Fruit fly (Drosophila melanogaster): ENCODE measurements around the gene CG3386.
A peak's percentile ranks its signal among the peaks of the same experiment; 100 is the strongest.

The CG3386 gene

DNA sequence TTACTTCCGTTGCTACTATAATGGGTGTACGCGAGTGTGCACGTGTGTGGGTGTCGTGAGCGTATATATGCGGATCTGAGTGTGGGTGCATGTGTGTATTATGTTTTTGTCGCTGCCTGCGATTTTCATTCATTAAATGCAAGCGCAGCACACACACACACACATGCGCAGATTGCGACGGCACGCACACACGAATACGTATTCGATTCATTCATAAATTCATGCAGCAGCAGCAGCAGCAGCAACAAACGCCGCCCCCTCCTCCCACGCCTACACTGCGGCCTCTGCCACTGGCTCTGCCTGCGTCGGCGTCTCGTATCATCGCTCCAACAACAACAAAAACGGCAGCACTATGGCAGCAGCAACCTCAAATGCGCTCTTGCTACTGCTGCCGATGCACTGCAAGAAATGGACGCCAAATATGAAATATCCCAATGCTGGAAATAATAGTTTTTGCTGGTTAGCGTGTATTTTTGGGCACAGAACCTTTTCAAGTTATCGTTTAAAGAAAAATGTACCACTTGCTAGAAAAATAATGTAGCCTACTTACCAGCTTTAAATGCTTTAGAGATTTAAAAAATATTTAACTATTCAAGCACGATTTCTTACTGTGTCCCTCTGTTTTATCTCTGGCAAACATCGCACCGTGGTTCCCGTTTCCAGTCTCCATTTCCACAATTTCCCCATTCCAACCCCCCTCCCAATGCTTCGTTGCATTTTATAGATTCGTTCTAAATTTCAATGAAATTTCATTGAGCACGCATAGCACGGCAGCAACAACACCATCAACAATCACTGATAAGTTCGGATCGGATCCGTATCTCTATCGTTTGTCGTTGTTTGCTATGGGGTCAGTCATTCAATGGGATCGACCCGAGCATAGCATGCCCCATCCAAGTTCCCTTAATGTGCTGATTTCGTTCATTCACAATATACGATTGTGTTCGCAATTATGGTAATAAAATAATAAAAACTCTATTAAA, 48.7 kb downstream of the CG3386 start (continued):
- TF ChIP-seq her (GFP tag; optimal IDR thresholded peaks at IDR 0.05) (peak; percentile 71), mam (GFP tag; optimal IDR thresholded peaks at IDR 0.05) (peak; percentile 43), sens (GFP tag) (peak; percentile 97), onecut (GFP tag; IDR thresholded peaks at IDR 0.05) (peak; percentile 76), gcm (GFP tag; optimal IDR thresholded peaks at IDR 0.05) (peak; percentile 84), CG12942 (GFP tag; optimal IDR thresholded peaks at IDR 0.05) (peak; percentile 80), Stat92E (GFP tag; optimal IDR thresholded peaks at IDR 0.05) (peak in 1 of 3 experiments; percentile 66), jigr1 (GFP tag; IDR thresholded peaks at IDR 0.05) (peak; percentile 74), sqz (GFP tag; optimal IDR thresholded peaks at IDR 0.05) (peak; percentile 74), CG8290 (GFP tag; optimal IDR thresholded peaks at IDR 0.05) (peak; percentile 50), CG8290 (tag; optimal IDR thresholded peaks at IDR 0.05) (peak; percentile 29 to 50), CG2875 (GFP tag; optimal IDR thresholded peaks at IDR 0.05) (peak; percentile 91), CG33213 (GFP tag; optimal IDR thresholded peaks at IDR 0.05) (peak; percentile 72), zfh1 (GFP tag; IDR thresholded peaks at IDR 0.05) (peak; percentile 93), ind (GFP tag; optimal IDR thresholded peaks at IDR 0.05) (peak; percentile 84), cad (GFP tag; optimal IDR thresholded peaks at IDR 0.05) (no peak), az2 (GFP tag; optimal IDR thresholded peaks at IDR 0.05) (peak; percentile 87), CG18619 (GFP tag; optimal IDR thresholded peaks at IDR 0.05) (peak; percentile 77), NK7.1 (GFP tag; optimal IDR thresholded peaks at IDR 0.05) (peak; percentile 75), Nf-YA (GFP tag; IDR thresholded peaks at IDR 0.05) (peak; percentile 47), salm (tag; optimal IDR thresholded peaks at IDR 0.05) (peak; percentile 59), hkb (optimal IDR thresholded peaks at IDR 0.05) (no peak), hkb (GFP tag; IDR thresholded peaks at IDR 0.05) (peak; percentile 83), Deaf1 (tag; optimal IDR thresholded peaks at IDR 0.05) (peak; percentile 29), Side (GFP tag; optimal IDR thresholded peaks at IDR 0.05) (peak; percentile 71), stwl (tag; optimal IDR thresholded peaks at IDR 0.05) (peak; percentile 39), CG15073 (GFP tag; optimal IDR thresholded peaks at IDR 0.05) (peak; percentile 7), CG14667 (GFP tag; IDR thresholded peaks at IDR 0.05) (peak; percentile 64), trem (tag; optimal IDR thresholded peaks at IDR 0.05) (peak; percentile 77), Adf1 (GFP tag; IDR thresholded peaks at IDR 0.05) (peak; percentile 83), en (GFP tag; optimal IDR thresholded peaks at IDR 0.05) (peak; percentile 58), Aef1 (GFP tag; IDR thresholded peaks at IDR 0.05) (peak; percentile 54; the same call in 2 of the 3 replicates), tx (GFP tag; optimal IDR thresholded peaks at IDR 0.05) (peak; percentile 54), Blimp-1 (GFP tag; optimal IDR thresholded peaks at IDR 0.05) (peak; percentile 91), Gsc (GFP tag; IDR thresholded peaks at IDR 0.05) (no peak; the same call in 1 of the 2 replicates), zfh2 (GFP tag; optimal IDR thresholded peaks at IDR 0.05) (no peak), CG14860 (GFP tag; IDR thresholded peaks at IDR 0.05; ENCODE audit: partially characterized antibody) (no peak), CG8478 (optimal IDR thresholded peaks at IDR 0.05) (peak; percentile 40), CG2202 (tag; optimal IDR thresholded peaks at IDR 0.05) (peak; percentile 86), Oaz (GFP tag; IDR thresholded peaks at IDR 0.05) (peak; percentile 5; the same call in 1 of the 2 replicates), Vsx1 (GFP tag; optimal IDR thresholded peaks at IDR 0.05) (peak; percentile 58), tio (GFP tag; optimal IDR thresholded peaks at IDR 0.05) (peak; percentile 84), gem (tag; optimal IDR thresholded peaks at IDR 0.05) (peak; percentile 94), ranshi (GFP tag; IDR thresholded peaks at IDR 0.05) (peak; percentile 85), Hr51 (GFP tag; optimal IDR thresholded peaks at IDR 0.05) (peak; percentile 57 to 83), ac (GFP tag; optimal IDR thresholded peaks at IDR 0.05) (peak; percentile 56), nmo (GFP tag; optimal IDR thresholded peaks at IDR 0.05) (peak; percentile 95), tup (GFP tag; optimal IDR thresholded peaks at IDR 0.05) (peak; percentile 24), nerfin-1 (tag; optimal IDR thresholded peaks at IDR 0.05) (peak; percentile 81)
